Fruit fly (Drosophila melanogaster): ENCODE results near the gene CG9265.

The CG9265 gene

DNA sequence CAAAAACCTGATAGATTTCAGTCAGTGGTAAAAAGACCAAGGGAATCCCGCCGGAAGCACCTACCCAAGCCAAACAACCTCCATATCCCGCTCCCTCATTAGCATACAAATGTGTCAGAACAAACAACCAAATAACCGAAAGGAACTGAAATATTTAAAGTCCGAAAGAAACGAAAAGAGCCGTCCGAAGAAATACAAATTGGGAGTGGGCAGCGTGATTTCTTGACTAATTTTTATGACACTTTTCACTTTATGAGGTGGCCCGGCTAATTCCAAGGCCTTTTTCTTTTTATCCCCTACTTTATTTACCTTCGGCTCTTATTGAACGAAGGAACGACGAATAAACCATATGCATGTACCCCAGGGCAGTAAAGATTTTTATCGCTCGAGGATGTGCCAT, 30.6 kb downstream of the CG9265 start:
- TF ChIP-seq noc (tag; optimal IDR thresholded peaks at IDR 0.05): no peak

DNA sequence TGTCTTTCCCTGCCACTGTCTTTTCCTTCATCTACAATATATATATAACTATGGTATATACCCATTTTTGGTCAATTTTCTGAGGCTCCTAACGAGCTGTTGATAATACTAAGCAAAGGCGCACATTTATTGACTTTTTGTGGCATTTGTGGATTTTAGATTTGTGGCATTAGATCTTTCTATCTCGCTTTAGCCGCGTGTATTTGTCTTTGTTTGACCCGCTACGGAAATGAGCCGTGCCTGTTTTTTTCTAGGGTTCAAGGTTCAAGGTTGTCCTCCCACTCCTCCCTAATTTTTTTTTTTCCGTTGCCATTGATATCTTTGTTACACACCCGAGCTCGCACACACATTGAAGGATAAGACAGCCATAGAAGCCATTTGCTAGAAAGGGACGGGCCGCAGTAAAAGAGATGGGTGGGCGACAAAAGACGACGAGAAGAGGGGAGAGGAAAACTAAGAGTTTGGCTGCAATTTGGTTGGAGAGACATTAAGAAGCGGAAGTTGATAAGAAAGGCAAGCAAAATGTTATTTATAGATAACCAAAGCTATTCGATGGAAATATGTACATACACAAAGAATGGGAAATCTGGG, 31.6 kb downstream of the CG9265 start:
- TF ChIP-seq noc (tag; optimal IDR thresholded peaks at IDR 0.05): no peak

dm6 chr2L:21038723-21039122, 32.6 kb downstream of the CG9265 start:
- no peak for TF ChIP-seq noc (tag; optimal IDR thresholded peaks at IDR 0.05)

DNA sequence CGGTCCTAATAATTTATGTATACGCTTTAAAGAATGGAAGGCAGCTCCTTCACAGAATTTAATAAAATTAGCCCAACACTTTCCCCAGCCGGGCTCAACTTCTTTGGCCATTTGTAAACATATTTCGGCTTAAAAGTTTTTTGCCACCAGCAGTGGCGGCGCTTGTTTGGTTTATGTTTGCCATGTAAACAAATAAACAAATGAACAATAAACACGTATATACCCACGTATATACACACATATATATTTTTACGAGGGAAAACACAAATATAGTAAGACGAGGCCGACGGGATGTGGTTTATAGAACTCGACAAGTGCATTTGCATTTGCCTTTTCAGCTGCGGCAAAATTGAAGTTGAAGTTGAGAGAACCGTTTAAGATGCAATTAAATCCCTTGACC, 33.6 kb downstream of the CG9265 start:
- no peak for TF ChIP-seq noc (tag; optimal IDR thresholded peaks at IDR 0.05)

DNA sequence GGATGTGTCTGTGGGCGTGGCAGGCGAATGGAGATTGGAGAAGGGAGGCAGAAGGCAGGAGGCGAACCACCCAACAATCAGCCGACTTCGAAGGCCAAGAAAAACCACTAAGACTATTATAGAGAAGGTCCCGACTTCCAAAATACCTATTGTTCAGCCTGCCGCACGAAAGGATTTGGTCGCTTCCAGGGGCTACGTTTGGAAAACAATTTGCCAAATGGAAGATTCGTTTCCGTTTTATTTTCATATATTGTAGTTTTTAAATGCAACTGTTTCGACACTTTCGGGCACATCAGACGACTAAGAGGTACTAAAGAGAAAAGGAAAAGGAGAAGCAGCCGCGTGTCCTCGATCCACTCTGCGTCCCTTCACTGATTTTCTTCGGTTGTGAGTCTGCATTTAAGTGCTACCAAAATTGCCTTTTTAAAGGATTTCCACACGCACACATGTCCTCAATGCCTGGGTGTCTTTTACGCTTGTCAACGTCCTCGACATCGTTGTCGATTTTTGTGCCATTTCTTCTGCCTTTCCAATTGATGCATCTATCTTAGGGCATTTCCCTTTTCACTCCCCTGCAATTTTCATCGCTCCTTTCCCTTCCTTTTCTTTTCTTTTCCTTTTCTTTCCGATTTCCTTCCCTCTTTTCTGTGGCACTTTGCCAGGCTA, 35.5 kb downstream of the CG9265 start:
- no peak for TF ChIP-seq noc (tag; optimal IDR thresholded peaks at IDR 0.05)

- no peak for TF ChIP-seq noc (tag; optimal IDR thresholded peaks at IDR 0.05)
These were observed 36.9 kb downstream of the CG9265 start for dm6 chr2L:21034388-21034787.

DNA sequence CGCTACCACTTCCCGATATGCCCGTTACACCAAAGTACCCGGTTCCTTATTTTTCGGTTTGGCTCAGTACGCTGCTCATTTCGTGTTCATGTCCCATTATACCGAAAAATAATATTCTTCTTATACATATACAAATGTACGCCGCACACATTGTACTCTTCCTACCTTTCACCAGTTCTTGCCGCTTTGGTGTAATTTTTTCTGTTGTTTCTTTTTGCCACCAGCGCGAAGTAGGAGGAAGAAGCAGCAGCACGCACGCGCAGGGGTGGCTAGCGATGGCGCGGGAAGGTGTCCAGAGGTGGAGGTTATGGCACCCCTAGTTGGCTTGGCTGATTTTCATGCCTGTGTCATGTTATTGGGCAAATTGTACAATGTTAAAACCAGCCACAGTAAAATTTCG, 38.0 kb downstream of the CG9265 start:
- TF ChIP-seq noc (tag; optimal IDR thresholded peaks at IDR 0.05): no peak

DNA sequence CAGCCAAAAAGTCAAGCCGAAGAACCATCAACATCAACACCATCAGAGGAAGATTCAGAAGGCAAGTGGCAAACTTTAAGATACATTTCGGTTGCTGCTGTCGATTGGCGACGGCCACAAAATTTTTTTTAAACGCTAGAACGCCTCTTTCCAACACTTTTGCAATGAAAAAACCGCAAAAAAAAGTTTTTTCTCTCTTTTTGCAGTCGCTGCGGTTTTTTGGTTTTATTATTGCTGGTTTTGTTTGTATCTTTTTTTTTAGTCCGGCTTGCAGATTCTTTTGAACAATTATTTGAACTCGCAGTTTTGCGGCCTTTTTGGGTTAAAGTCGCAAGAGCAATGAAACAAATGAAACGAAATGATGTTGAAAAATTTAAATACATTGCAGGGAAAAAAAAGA, 41.1 kb downstream of the CG9265 start:
- no peak for TF ChIP-seq noc (tag; optimal IDR thresholded peaks at IDR 0.05)

- TF ChIP-seq noc (tag; optimal IDR thresholded peaks at IDR 0.05): peak; percentile 55
These were observed 41.6 kb downstream of the CG9265 start for dm6 chr2L:21029749-21030148.

- no peak for TF ChIP-seq noc (tag; optimal IDR thresholded peaks at IDR 0.05)
These were observed 42.1 kb downstream of the CG9265 start for dm6 chr2L:21029154-21029553.

DNA sequence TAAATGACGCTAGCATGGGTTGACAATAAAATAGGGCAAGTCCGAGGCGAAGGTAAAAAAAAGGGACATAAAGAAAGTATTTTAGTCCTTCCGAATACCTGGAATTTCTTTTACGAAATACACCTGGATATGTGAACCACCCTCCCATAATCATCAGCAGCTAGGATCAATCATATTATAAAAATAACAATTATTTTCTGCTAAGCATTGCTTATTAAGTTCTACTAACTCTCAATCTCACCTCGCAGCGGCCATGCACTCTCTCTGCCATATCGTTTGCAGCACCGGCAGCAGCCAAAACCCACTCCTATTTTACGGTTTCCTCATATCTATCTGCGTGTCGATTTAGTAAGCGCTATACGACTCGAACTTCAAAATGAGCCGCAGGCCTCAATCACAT, 44.7 kb downstream of the CG9265 start:
- TF ChIP-seq noc (tag; optimal IDR thresholded peaks at IDR 0.05): no peak

DNA sequence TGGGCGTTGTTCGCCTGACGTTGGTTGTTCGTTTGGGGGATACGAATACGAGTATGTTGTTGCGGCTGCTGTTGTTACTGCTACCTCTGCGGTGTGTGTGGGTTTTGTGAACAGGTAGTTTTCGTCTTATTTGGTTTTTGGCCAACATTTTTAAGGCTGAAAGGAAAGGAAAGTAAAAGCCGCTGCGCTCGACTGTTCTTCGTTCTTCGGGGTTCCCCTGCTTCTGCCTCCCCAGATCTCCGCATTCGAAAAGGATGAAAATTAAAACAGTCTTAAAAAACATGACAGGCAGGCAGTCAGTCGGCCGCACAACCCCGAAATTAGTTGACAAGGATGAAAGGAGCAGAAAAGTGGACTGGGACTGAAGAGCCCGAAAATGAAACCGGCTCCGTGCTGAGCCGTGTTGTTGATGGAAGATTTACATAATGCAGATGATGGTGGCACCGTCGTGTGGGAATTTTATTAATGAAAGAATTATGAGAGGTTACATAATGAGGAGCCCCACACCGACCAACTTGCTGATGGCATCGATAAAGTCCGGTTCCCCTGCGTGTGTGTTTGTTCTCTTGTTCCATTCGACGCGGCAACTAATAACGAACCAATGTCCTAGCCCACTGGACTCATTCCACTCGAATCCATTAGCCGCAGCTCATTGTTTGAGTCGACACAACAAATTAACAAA, 47.2 kb downstream of the CG9265 start:
- no peak for TF ChIP-seq noc (tag; optimal IDR thresholded peaks at IDR 0.05)

dm6 chr2L:21020015-21020414, 51.3 kb downstream of the CG9265 start:
- TF ChIP-seq noc (tag; optimal IDR thresholded peaks at IDR 0.05): no peak

DNA sequence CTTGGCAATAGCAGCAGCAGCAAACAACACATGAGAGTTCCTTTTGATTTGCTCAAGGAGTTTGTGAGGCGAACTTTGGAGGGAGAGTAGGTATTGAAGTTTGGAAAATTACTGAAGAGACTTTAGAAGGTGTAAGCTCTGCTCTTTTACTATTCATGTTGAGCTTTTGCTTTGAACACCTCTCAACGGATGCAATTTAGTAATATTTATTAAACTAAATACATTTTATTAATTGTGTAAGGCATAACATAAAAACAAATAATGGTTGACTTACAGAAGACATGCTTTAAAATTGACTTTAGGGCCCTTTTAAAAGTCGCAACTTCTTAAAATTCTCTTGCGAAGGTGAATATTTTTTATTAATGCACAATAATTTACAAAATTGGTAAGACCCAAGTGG, 52.7 kb downstream of the CG9265 start:
- TF ChIP-seq noc (tag; optimal IDR thresholded peaks at IDR 0.05): no peak

- no peak for TF ChIP-seq noc (tag; optimal IDR thresholded peaks at IDR 0.05)
These were observed 55.1 kb downstream of the CG9265 start for dm6 chr2L:21016168-21016567.

DNA sequence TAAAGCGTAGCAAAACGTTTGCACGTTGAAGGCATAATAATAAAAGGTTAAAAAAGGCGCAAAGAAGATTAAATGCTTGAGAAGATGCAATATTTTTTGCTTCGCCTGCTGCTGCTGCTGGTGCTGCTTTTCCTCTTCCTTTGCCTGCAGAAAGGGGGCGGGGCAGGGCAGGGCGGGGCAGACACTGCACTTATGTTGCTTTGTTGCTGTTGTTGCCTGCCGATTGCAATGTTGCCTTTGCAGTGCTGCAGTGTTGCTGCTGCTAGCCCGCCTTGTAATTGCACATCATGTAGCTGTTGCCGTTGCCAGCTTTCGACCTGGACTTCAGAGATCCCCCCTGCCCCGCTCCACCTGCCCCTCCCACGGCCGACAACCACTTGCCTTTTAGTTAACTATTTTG, 55.8 kb downstream of the CG9265 start:
- no peak for TF ChIP-seq noc (tag; optimal IDR thresholded peaks at IDR 0.05)

- TF ChIP-seq noc (tag; optimal IDR thresholded peaks at IDR 0.05): no peak
These were observed 56.6 kb downstream of the CG9265 start for dm6 chr2L:21014526-21015250.
